Fruit fly (Drosophila melanogaster) S2 (cell line): ENCODE results near the gene CG14506.

Source experiments
- CG8478 ChIP-seq: fragments of >200 bp; optimal IDR thresholded peaks from 2 replicates; lab custom pipeline; 2018
- CTCF ChIP-seq, 2 experiments: fragments of >200 bp; optimal IDR thresholded peaks; 2 replicates each; lab custom pipeline; 2018

DNA sequence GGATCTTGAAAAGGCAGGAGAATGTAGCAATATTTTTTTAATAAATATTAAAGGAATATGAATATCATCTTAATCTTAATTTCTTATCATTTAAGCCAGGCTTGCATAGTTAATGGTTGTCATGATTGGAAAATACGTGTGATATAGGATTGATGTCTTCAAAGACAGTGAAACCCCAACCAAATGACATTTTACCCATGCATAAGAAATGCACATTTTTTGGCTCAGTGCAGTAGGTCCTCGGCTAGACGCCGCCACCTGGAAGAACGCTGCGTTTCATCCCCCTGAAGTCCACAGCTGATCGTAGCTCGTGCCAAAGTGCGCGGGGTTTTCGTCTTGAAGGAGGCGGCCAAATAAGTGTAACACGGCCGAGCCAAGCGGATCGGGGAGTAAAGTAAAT is 30.4 kb downstream of the CG14506 start:
- TF ChIP-seq CTCF (optimal IDR thresholded peaks at IDR 0.05; lab: Kevin White, UChicago): no peak
- no peak for TF ChIP-seq CG8478 (lab: Kevin White, UChicago)
